Fruit fly (Drosophila melanogaster) whole organism, embryonic: ENCODE data around the gene twr.

Source experiments
- Atf-2 ChIP-seq: fragments of 200-800 bp; sonication (Bioruptor generic); optimal IDR thresholded peaks from 2 replicates; lab custom pipeline; 2016; ENCODE audit warnings: missing biosample characterization, missing genetic modification characterization
- Atf3 ChIP-seq: fragments of 200-800 bp; sonication (Bioruptor generic); optimal IDR thresholded peaks from 3 replicates; lab custom pipeline; 2016; ENCODE audit warnings: missing biosample characterization, missing genetic modification characterization
- CG13296 ChIP-seq: fragments of 200-800 bp; sonication (Bioruptor generic); optimal IDR thresholded peaks from 3 replicates; lab custom pipeline; 2018; ENCODE audit warnings: missing biosample characterization, mild to moderate bottlenecking, missing genetic modification characterization
- CG14050 ChIP-seq: fragments of 200-800 bp; sonication (Bioruptor generic); IDR thresholded peaks from 3 replicates; pipeline ENCODE4 v1.3.6; 2022; ENCODE audit warnings: missing biosample characterization, missing genetic modification characterization
- CG15269 ChIP-seq: fragments of 200-800 bp; sonication (Bioruptor generic); optimal IDR thresholded peaks from 2 replicates; lab custom pipeline; 2018; ENCODE audit warnings: missing biosample characterization, mild to moderate bottlenecking, missing genetic modification characterization, moderate library complexity
- CG15479 ChIP-seq: fragments of 200-800 bp; sonication (Bioruptor generic); optimal IDR thresholded peaks from 3 replicates; lab custom pipeline; 2019; ENCODE audit warnings: missing biosample characterization, mild to moderate bottlenecking, missing genetic modification characterization, moderate library complexity
- CG15514 ChIP-seq: fragments of 200-800 bp; sonication (Bioruptor generic); optimal IDR thresholded peaks from 3 replicates; lab custom pipeline; 2017; ENCODE audit warnings: missing biosample characterization, missing genetic modification characterization, mild to moderate bottlenecking, moderate library complexity, missing genetic modification reagents
- CG17568 ChIP-seq: fragments of 200-800 bp; sonication (Bioruptor generic); optimal IDR thresholded peaks from 2 replicates; lab custom pipeline; 2018; ENCODE audit warnings: missing biosample characterization, mild to moderate bottlenecking, missing genetic modification characterization, moderate library complexity
- CG2116 ChIP-seq: fragments of 200-800 bp; sonication (Bioruptor generic); optimal IDR thresholded peaks from 3 replicates; lab custom pipeline; 2018; ENCODE audit warnings: missing biosample characterization, mild to moderate bottlenecking, missing genetic modification characterization
- CG31224 ChIP-seq: fragments of 200-800 bp; sonication (Bioruptor generic); IDR thresholded peaks from 2 replicates; pipeline ENCODE4 v1.3.6; 2022; ENCODE audit warnings: missing biosample characterization, missing genetic modification characterization
- CG31441 ChIP-seq: fragments of 200-800 bp; sonication (Bioruptor generic); IDR thresholded peaks from 2 replicates; pipeline ENCODE4 v1.3.6; 2022; ENCODE audit warnings: missing biosample characterization, missing genetic modification characterization
- CG4404 ChIP-seq: fragments of 200-800 bp; sonication (Bioruptor generic); IDR thresholded peaks from 2 replicates; pipeline ENCODE4 v1.3.6; 2022; ENCODE audit warnings: missing biosample characterization, missing genetic modification characterization
- CG4820 ChIP-seq: fragments of 200-800 bp; sonication (Bioruptor generic); optimal IDR thresholded peaks from 3 replicates; lab custom pipeline; 2016; ENCODE audit warnings: missing biosample characterization, missing genetic modification characterization
- CG6272 ChIP-seq: fragments of 200-800 bp; sonication (Bioruptor generic); IDR thresholded peaks from 2 replicates; pipeline ENCODE4 v1.3.6; 2022; ENCODE audit warnings: missing biosample characterization, missing genetic modification characterization
- CG6654 ChIP-seq: fragments of 200-800 bp; sonication (Bioruptor generic); optimal IDR thresholded peaks from 2 replicates; lab custom pipeline; 2017; ENCODE audit warnings: missing biosample characterization, mild to moderate bottlenecking, missing genetic modification characterization
- CG9797 ChIP-seq: fragments of 200-800 bp; sonication (Bioruptor generic); optimal IDR thresholded peaks from 3 replicates; lab custom pipeline; 2018; ENCODE audit warnings: missing biosample characterization, mild to moderate bottlenecking, missing genetic modification characterization
- Chrac-16 ChIP-seq: fragments of 200-800 bp; sonication (Bioruptor generic); optimal IDR thresholded peaks from 3 replicates; lab custom pipeline; 2016; ENCODE audit warnings: missing biosample characterization, missing genetic modification characterization
- Dip2 ChIP-seq: fragments of 200-800 bp; sonication (Bioruptor generic); IDR thresholded peaks from 2 replicates; pipeline ENCODE4 v1.3.6; 2022; ENCODE audit warnings: missing biosample characterization, missing genetic modification characterization
- Dip3 ChIP-seq: fragments of 200-800 bp; sonication (Bioruptor generic); optimal IDR thresholded peaks from 3 replicates; lab custom pipeline; 2016; ENCODE audit warnings: missing biosample characterization, missing genetic modification characterization
- H2.0 ChIP-seq: fragments of 200-800 bp; sonication (Bioruptor generic); IDR thresholded peaks from 2 replicates; pipeline ENCODE4 v1.3.6; 2022; ENCODE audit warnings: missing biosample characterization, missing genetic modification characterization
- Hey ChIP-seq: fragments of 200-800 bp; sonication (Bioruptor generic); optimal IDR thresholded peaks from 3 replicates; lab custom pipeline; 2018; ENCODE audit warnings: missing biosample characterization, mild to moderate bottlenecking, missing genetic modification characterization
- HmgD ChIP-seq: fragments of 200-800 bp; sonication (Bioruptor generic); optimal IDR thresholded peaks from 3 replicates; lab custom pipeline; 2016; ENCODE audit warnings: missing biosample characterization, missing genetic modification characterization
- MBD-R2 ChIP-seq: fragments of 200-800 bp; sonication (Bioruptor generic); IDR thresholded peaks from 2 replicates; pipeline ENCODE4 v1.3.6; 2022; ENCODE audit warnings: missing biosample characterization, missing genetic modification characterization
- Nf-YA ChIP-seq: fragments of 200-800 bp; sonication (Bioruptor generic); IDR thresholded peaks from 2 replicates; pipeline ENCODE4 v1.3.6; 2022; ENCODE audit warnings: missing biosample characterization, missing genetic modification characterization
- NfI ChIP-seq: fragments of 200-800 bp; sonication (Bioruptor generic); optimal IDR thresholded peaks from 3 replicates; lab custom pipeline; 2018; ENCODE audit warnings: missing biosample characterization, mild to moderate bottlenecking, missing genetic modification characterization, moderate library complexity
- Rfx ChIP-seq: fragments of 200-800 bp; sonication (Bioruptor generic); IDR thresholded peaks from 2 replicates; pipeline ENCODE4 v1.3.6; 2022; ENCODE audit warnings: missing biosample characterization, missing genetic modification characterization
- Rx ChIP-seq: fragments of 200-800 bp; sonication (Bioruptor generic); IDR thresholded peaks from 2 replicates; pipeline ENCODE4 v1.3.6; 2022; ENCODE audit warnings: missing biosample characterization, missing genetic modification characterization
- abd-A ChIP-seq: fragments of 200-800 bp; sonication (Bioruptor generic); optimal IDR thresholded peaks from 3 replicates; lab custom pipeline; 2019; ENCODE audit warnings: missing biosample characterization, mild to moderate bottlenecking, missing genetic modification characterization, moderate library complexity
- bbx ChIP-seq: fragments of 200-800 bp; sonication (Bioruptor generic); IDR thresholded peaks from 2 replicates; pipeline ENCODE4 v1.3.6; 2022; ENCODE audit warnings: missing biosample characterization, missing genetic modification characterization; ENCODE audit not compliant: partially characterized antibody
- bigmax ChIP-seq: fragments of 200-800 bp; sonication (Bioruptor generic); optimal IDR thresholded peaks from 2 replicates; lab custom pipeline; 2018; ENCODE audit warnings: missing biosample characterization, mild to moderate bottlenecking, missing genetic modification characterization
- cas ChIP-seq: fragments of 200-800 bp; sonication (Bioruptor generic); IDR thresholded peaks from 2 replicates; pipeline ENCODE4 v1.3.6; 2022; ENCODE audit warnings: missing biosample characterization, missing genetic modification characterization
- cato ChIP-seq: fragments of 200-800 bp; sonication (Bioruptor generic); optimal IDR thresholded peaks from 2 replicates; lab custom pipeline; 2016; ENCODE audit warnings: missing biosample characterization, missing genetic modification characterization, borderline replicate concordance
- dati ChIP-seq: fragments of 200-800 bp; sonication (Bioruptor generic); IDR thresholded peaks from 2 replicates; pipeline ENCODE4 v1.3.6; 2022; ENCODE audit warnings: missing biosample characterization, missing genetic modification characterization
- dpn ChIP-seq, 2 experiments: fragments of 200-800 bp; sonication (Bioruptor generic); optimal IDR thresholded peaks; 3 replicates each; lab custom pipeline; 2016; ENCODE audit warnings: missing biosample characterization in 2 of 2, missing genetic modification characterization in 2 of 2
- gsb-n ChIP-seq: fragments of 200-800 bp; sonication (Bioruptor generic); optimal IDR thresholded peaks from 3 replicates; lab custom pipeline; 2018; ENCODE audit warnings: missing biosample characterization, mild to moderate bottlenecking, missing genetic modification characterization
- ham ChIP-seq: fragments of 200-800 bp; sonication (Bioruptor generic); IDR thresholded peaks from 2 replicates; pipeline ENCODE4 v1.3.6; 2022; ENCODE audit warnings: missing biosample characterization, missing genetic modification characterization
- hbn ChIP-seq: fragments of 200-800 bp; sonication (Bioruptor generic); IDR thresholded peaks from 2 replicates; pipeline ENCODE4 v1.3.6; 2022; ENCODE audit warnings: missing biosample characterization, missing genetic modification characterization; ENCODE audit not compliant: partially characterized antibody
- her ChIP-seq: fragments of 200-800 bp; sonication (Bioruptor generic); optimal IDR thresholded peaks from 2 replicates; lab custom pipeline; 2016; ENCODE audit warnings: missing biosample characterization, missing genetic modification characterization
- jigr1 ChIP-seq: fragments of 200-800 bp; sonication (Bioruptor generic); IDR thresholded peaks from 3 replicates; pipeline ENCODE4 v1.3.6; 2022; ENCODE audit warnings: missing biosample characterization, missing genetic modification characterization
- ken ChIP-seq: fragments of 200-800 bp; sonication (Bioruptor generic); IDR thresholded peaks from 3 replicates; pipeline ENCODE4 v1.3.6; 2022; ENCODE audit warnings: missing biosample characterization, missing genetic modification characterization
- kni ChIP-seq: fragments of 200-800 bp; sonication (Bioruptor generic); optimal IDR thresholded peaks from 3 replicates; lab custom pipeline; 2017; ENCODE audit warnings: mild to moderate bottlenecking, missing biosample characterization, missing genetic modification reagents, missing genetic modification characterization
- sd ChIP-seq: fragments of 200-800 bp; sonication (Bioruptor generic); optimal IDR thresholded peaks from 3 replicates; lab custom pipeline; 2018; ENCODE audit warnings: missing biosample characterization, mild to moderate bottlenecking, missing genetic modification characterization, moderate library complexity
- slbo ChIP-seq: fragments of 200-800 bp; sonication (Bioruptor generic); IDR thresholded peaks from 2 replicates; pipeline ENCODE4 v1.3.6; 2022; ENCODE audit warnings: missing biosample characterization, missing genetic modification characterization
- sr ChIP-seq: fragments of 200-800 bp; sonication (Bioruptor generic); IDR thresholded peaks from 3 replicates; pipeline ENCODE4 v1.3.6; 2022; ENCODE audit warnings: missing biosample characterization, missing genetic modification characterization
- tgo ChIP-seq: fragments of 200-800 bp; sonication (Bioruptor generic); IDR thresholded peaks from 3 replicates; pipeline ENCODE4 v1.3.6; 2022; ENCODE audit warnings: missing biosample characterization, missing genetic modification characterization
- tin ChIP-seq: fragments of 200-800 bp; sonication (Bioruptor generic); optimal IDR thresholded peaks from 3 replicates; lab custom pipeline; 2016; ENCODE audit warnings: missing biosample characterization, missing genetic modification characterization
- tio ChIP-seq: fragments of 200-800 bp; sonication (Bioruptor generic); optimal IDR thresholded peaks from 2 replicates; lab custom pipeline; 2017; ENCODE audit warnings: missing biosample characterization, missing genetic modification characterization, inconsistent platforms
- toy ChIP-seq: fragments of 200-800 bp; sonication (Bioruptor generic); IDR thresholded peaks from 2 replicates; pipeline ENCODE4 v1.3.6; 2022; ENCODE audit warnings: missing biosample characterization, missing genetic modification characterization
- wor ChIP-seq: fragments of 200-800 bp; sonication (Bioruptor generic); IDR thresholded peaks from 2 replicates; pipeline ENCODE4 v1.3.6; 2022; ENCODE audit warnings: missing biosample characterization, missing genetic modification characterization
- yki ChIP-seq: fragments of >200 bp; optimal IDR thresholded peaks from 3 replicates; lab custom pipeline; 2018

twr gene

DNA sequence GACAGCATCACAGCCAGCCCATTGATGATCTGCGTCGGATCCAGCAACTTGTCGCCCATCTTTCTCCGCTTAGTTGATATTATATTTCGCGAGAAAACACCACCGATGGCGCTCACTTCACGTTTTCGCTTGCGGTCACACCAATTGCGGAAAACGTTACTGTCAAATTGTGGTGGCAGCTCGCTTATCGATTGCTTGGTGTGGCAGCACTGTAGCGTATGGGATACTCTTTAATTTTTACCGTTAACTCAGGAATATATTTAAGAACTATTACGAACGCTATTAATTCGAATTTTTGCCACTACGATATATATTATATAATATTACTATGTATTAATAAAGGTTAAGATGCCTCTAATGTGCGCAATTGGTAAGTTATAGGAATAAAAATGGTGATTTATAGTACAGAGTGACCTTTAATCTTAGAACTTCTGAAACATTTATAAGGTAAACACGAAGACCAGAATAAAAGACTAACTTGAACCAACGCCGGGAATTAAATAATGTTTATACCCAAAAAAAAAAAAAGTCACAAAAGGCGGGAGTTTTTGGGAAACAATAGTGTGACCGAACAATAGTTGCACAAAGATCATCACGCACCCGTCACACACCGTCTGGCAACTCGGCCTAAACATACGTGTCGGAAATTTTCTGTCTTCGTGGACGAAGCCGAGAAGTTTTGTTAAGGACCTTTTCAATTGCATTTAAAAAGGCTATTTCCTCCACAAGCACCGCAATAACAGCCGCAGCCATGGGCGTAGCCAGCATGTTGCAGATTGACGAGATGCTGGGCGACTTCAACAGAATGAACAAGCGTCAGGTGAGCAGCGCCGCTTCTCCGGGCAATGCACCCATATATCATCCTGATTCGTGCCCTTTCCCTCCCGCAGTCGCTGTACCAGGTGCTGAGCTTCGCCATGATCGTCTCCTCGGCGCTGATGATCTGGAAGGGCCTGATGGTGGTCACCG, at the start of gene twr, which contains the start of gene CG1307 (continued):
- no peak for TF ChIP-seq CG15479 (GFP tag; lab: Kevin White, UChicago)
- TF ChIP-seq Dip2 (GFP tag; lab: Robert Waterston, UW), result no peak
- TF ChIP-seq CG15269 (tag; lab: Kevin White, UChicago), result no peak
- TF ChIP-seq CG14050 (GFP tag; lab: Robert Waterston, UW), result no peak
- TF ChIP-seq jigr1 (GFP tag; lab: Robert Waterston, UW), result no peak
- 0 out of 2 replicates have a peak, but pooled peaks have one; percentile 12 for TF ChIP-seq H2.0 (GFP tag; lab: Robert Waterston, UW)
- no peak for TF ChIP-seq CG4404 (GFP tag; lab: Robert Waterston, UW)
- TF ChIP-seq cas (GFP tag; lab: Robert Waterston, UW), result no peak
- no peak for TF ChIP-seq Atf-2 (GFP tag; lab: Kevin White, UChicago)
- no peak for TF ChIP-seq Nf-YA (GFP tag; lab: Robert Waterston, UW)
- peak; percentile 61 for TF ChIP-seq Rfx (GFP tag; lab: Robert Waterston, UW)
- no peak for TF ChIP-seq hbn (GFP tag; lab: Robert Waterston, UW)
- no peak for TF ChIP-seq her (GFP tag; lab: Kevin White, UChicago)
- TF ChIP-seq slbo, result peak; percentile 49
- no peak for TF ChIP-seq Atf3 (GFP tag; lab: Kevin White, UChicago)
- TF ChIP-seq bigmax (GFP tag; lab: Kevin White, UChicago), result no peak
- no peak for TF ChIP-seq tgo (GFP tag; lab: Robert Waterston, UW)
- no peak for TF ChIP-seq yki (lab: Kevin White, UChicago)
- no peak for TF ChIP-seq CG6272
- TF ChIP-seq bbx (GFP tag; lab: Robert Waterston, UW), result 0 out of 2 replicates have a peak, but pooled peaks have one; percentile 9
- TF ChIP-seq MBD-R2 (GFP tag; lab: Robert Waterston, UW), result peak; percentile 73
- peak in 1 of 2 experiments; percentile 17 for TF ChIP-seq dpn (GFP tag; optimal IDR thresholded peaks at IDR 0.05; lab: Kevin White, UChicago)
- no peak for TF ChIP-seq toy (GFP tag; lab: Robert Waterston, UW)
- no peak for TF ChIP-seq abd-A
- TF ChIP-seq CG13296 (GFP tag; lab: Kevin White, UChicago), result peak; percentile 9
- TF ChIP-seq NfI (GFP tag; lab: Kevin White, UChicago), result no peak
- TF ChIP-seq wor (GFP tag; lab: Robert Waterston, UW), result no peak
- TF ChIP-seq tin, result no peak
- TF ChIP-seq CG31441 (GFP tag; lab: Robert Waterston, UW), result no peak; the same call in 1 of the 2 replicates
- TF ChIP-seq Dip3, result no peak
- TF ChIP-seq cato (GFP tag; lab: Kevin White, UChicago), result no peak
- no peak for TF ChIP-seq CG6654 (GFP tag; lab: Kevin White, UChicago)
- no peak for TF ChIP-seq HmgD (GFP tag; lab: Kevin White, UChicago)
- TF ChIP-seq CG2116 (GFP tag; lab: Kevin White, UChicago), result peak; percentile 55
- TF ChIP-seq CG4820 (GFP tag; lab: Kevin White, UChicago), result no peak
- no peak for TF ChIP-seq dati (GFP tag; lab: Robert Waterston, UW)
- peak; percentile 24 for TF ChIP-seq Chrac-16 (GFP tag; lab: Kevin White, UChicago)
- TF ChIP-seq sr (GFP tag; lab: Robert Waterston, UW), result no peak
- no peak for TF ChIP-seq tio
- peak; percentile 65 for TF ChIP-seq CG15514 (GFP tag; lab: Kevin White, UChicago)
- no peak for TF ChIP-seq CG17568 (GFP tag; lab: Kevin White, UChicago)
- no peak for TF ChIP-seq Hey (tag; lab: Kevin White, UChicago)
- no peak for TF ChIP-seq sd (tag; lab: Kevin White, UChicago)
- TF ChIP-seq CG31224 (GFP tag; lab: Robert Waterston, UW), result no peak
- TF ChIP-seq gsb-n (tag; lab: Kevin White, UChicago), result no peak
- peak; percentile 81 for TF ChIP-seq CG9797
- TF ChIP-seq Rx (GFP tag; lab: Robert Waterston, UW), result no peak
- 0 out of 3 replicates have a peak, but pooled peaks have one; percentile 11 for TF ChIP-seq ken (GFP tag; lab: Robert Waterston, UW)
- TF ChIP-seq kni, result no peak
- TF ChIP-seq ham, result no peak
